Worm (Caenorhabditis elegans) whole organism, young adult: ENCODE measurements around the gene F20D6.8.

ENCODE experiments used
- B0261.1 ChIP-seq: sonication (generic microtip); optimal IDR thresholded peaks from 2 replicates; lab custom pipeline; 2016; ENCODE audit warnings: mild to moderate bottlenecking, missing genetic modification characterization, moderate library complexity, missing compliant biosample characterization
- D2030.7 ChIP-seq: fragments of 200-800 bp; sonication (Bioruptor generic); IDR thresholded peaks from 2 replicates; pipeline ENCODE4 v1.3.6; 2022; ENCODE audit warnings: missing genetic modification reagents, missing genetic modification characterization, missing compliant biosample characterization
- F33H1.4 ChIP-seq: fragments of 200-800 bp; sonication (Bioruptor generic); IDR thresholded peaks from 2 replicates; pipeline ENCODE4 v1.3.6; 2022; ENCODE audit warnings: missing genetic modification reagents, missing genetic modification characterization, missing compliant biosample characterization
- F57C9.4 ChIP-seq: sonication (generic microtip); optimal IDR thresholded peaks from 2 replicates; lab custom pipeline; 2017; ENCODE audit warnings: mild to moderate bottlenecking, missing genetic modification characterization, missing compliant biosample characterization
- T26A5.8 ChIP-seq: sonication (generic microtip); optimal IDR thresholded peaks from 2 replicates; lab custom pipeline; 2016; ENCODE audit warnings: missing genetic modification characterization, missing compliant biosample characterization
- Y79H2A.3 ChIP-seq: fragments of 200-800 bp; sonication (Bioruptor generic); conservative IDR thresholded peaks from 2 replicates; pipeline ENCODE4 v1.3.6; 2022; ENCODE audit warnings: missing genetic modification reagents, missing genetic modification characterization, missing compliant biosample characterization
- aptf-2 ChIP-seq: fragments of 200-800 bp; sonication (Bioruptor generic); conservative IDR thresholded peaks from 2 replicates; pipeline ENCODE4 v1.3.6; 2022; ENCODE audit warnings: missing genetic modification reagents, missing genetic modification characterization, missing compliant biosample characterization
- atf-7 ChIP-seq: sonication (generic microtip); optimal IDR thresholded peaks from 2 replicates; lab custom pipeline; 2017; ENCODE audit warnings: mild to moderate bottlenecking, missing genetic modification characterization, missing compliant biosample characterization
- attf-3 ChIP-seq: fragments of 200-800 bp; sonication (Bioruptor generic); conservative IDR thresholded peaks from 2 replicates; pipeline ENCODE4 v1.3.6; 2022; ENCODE audit warnings: missing genetic modification reagents, missing genetic modification characterization, missing compliant biosample characterization
- attf-6 ChIP-seq: fragments of 200-800 bp; sonication (Bioruptor generic); IDR thresholded peaks from 2 replicates; pipeline ENCODE4 v1.3.6; 2022; ENCODE audit warnings: missing genetic modification reagents, missing genetic modification characterization, missing compliant biosample characterization
- ceh-100 ChIP-seq: fragments of 200-800 bp; sonication (Bioruptor generic); IDR thresholded peaks from 2 replicates; pipeline ENCODE4 v1.3.6; 2022; ENCODE audit warnings: missing genetic modification reagents, missing genetic modification characterization, missing compliant biosample characterization
- ceh-58 ChIP-seq: fragments of 200-800 bp; sonication (Bioruptor generic); IDR thresholded peaks from 2 replicates; pipeline ENCODE4 v1.3.6; 2022; ENCODE audit warnings: missing genetic modification characterization, missing compliant biosample characterization
- ceh-91 ChIP-seq: fragments of 200-800 bp; sonication (Bioruptor generic); IDR thresholded peaks from 2 replicates; pipeline ENCODE4 v1.3.6; 2022; ENCODE audit warnings: missing genetic modification reagents, missing genetic modification characterization, missing compliant biosample characterization
- dpff-1 ChIP-seq: sonication (generic microtip); optimal IDR thresholded peaks from 2 replicates; lab custom pipeline; 2017; ENCODE audit warnings: mild to moderate bottlenecking, missing genetic modification characterization, missing compliant biosample characterization
- egrh-3 ChIP-seq: fragments of 200-800 bp; sonication (Bioruptor generic); IDR thresholded peaks from 2 replicates; pipeline ENCODE4 v1.3.6; 2022; ENCODE audit warnings: missing genetic modification reagents, missing genetic modification characterization, missing compliant biosample characterization
- gei-17 ChIP-seq: fragments of 200-800 bp; sonication (Bioruptor generic); optimal IDR thresholded peaks from 2 replicates; lab custom pipeline; 2018; ENCODE audit warnings: mild to moderate bottlenecking, missing genetic modification characterization, missing compliant biosample characterization
- hmg-1.2 ChIP-seq: fragments of 200-800 bp; sonication (Bioruptor generic); IDR thresholded peaks from 2 replicates; pipeline ENCODE4 v1.3.6; 2022; ENCODE audit warnings: missing genetic modification reagents, missing genetic modification characterization, missing compliant biosample characterization
- lag-1 ChIP-seq: fragments of 200-800 bp; sonication (Bioruptor generic); IDR thresholded peaks from 2 replicates; pipeline ENCODE4 v1.3.6; 2022; ENCODE audit warnings: missing genetic modification reagents, missing genetic modification characterization, missing compliant biosample characterization
- let-526 ChIP-seq: fragments of 200-800 bp; sonication (Bioruptor generic); IDR thresholded peaks from 2 replicates; pipeline ENCODE4 v1.3.6; 2022; ENCODE audit warnings: missing genetic modification reagents, missing genetic modification characterization, missing compliant biosample characterization
- let-607 ChIP-seq, 2 experiments: fragments of 200-800 bp in 1 of 2; sonication (Bioruptor generic) in 1 of 2; sonication (generic microtip) in 1 of 2; optimal IDR thresholded peaks; 2 replicates each; lab custom pipeline; 2016 to 2018; ENCODE audit warnings: mild to moderate bottlenecking in 2 of 2, missing compliant biosample characterization in 2 of 2, missing genetic modification characterization in 2 of 2, moderate library complexity in 2 of 2, missing genotype in 1 of 2
- lin-35 ChIP-seq, 3 experiments: fragments of 150-350 bp in 2 of 3; sonication (generic microtip) in 1 of 3; optimal IDR thresholded peaks; 2 replicates each; lab custom pipeline; 2014 to 2018; ENCODE audit warnings: missing biosample characterization in 3 of 3, missing genetic modification characterization in 3 of 3, missing genetic modification reagents in 3 of 3
- lin-40 ChIP-seq: sonication (generic microtip); optimal IDR thresholded peaks from 2 replicates; lab custom pipeline; 2016; ENCODE audit warnings: missing genetic modification characterization, mild to moderate bottlenecking, missing compliant biosample characterization, missing genotype, missing genetic modification reagents
- lsy-27 ChIP-seq: sonication (generic microtip); optimal IDR thresholded peaks from 2 replicates; lab custom pipeline; 2017; ENCODE audit warnings: missing genetic modification characterization, mild to moderate bottlenecking, missing compliant biosample characterization, antibody characterized with exemption, missing genotype, borderline replicate concordance; ENCODE audit not compliant: insufficient read depth
- mcd-1 ChIP-seq: fragments of 200-800 bp; sonication (Bioruptor generic); IDR thresholded peaks from 2 replicates; pipeline ENCODE4 v1.3.6; 2022; ENCODE audit warnings: missing genetic modification reagents, missing genetic modification characterization, missing compliant biosample characterization
- nhr-179 ChIP-seq: sonication (generic microtip); optimal IDR thresholded peaks from 2 replicates; lab custom pipeline; 2016; ENCODE audit warnings: mild to moderate bottlenecking, missing genetic modification characterization, missing compliant biosample characterization
- nhr-80 ChIP-seq: sonication (generic microtip); optimal IDR thresholded peaks from 2 replicates; lab custom pipeline; 2016; ENCODE audit warnings: missing genetic modification characterization, missing compliant biosample characterization
- pha-4 ChIP-seq: fragments of 150-350 bp; sonication (generic microtip); optimal IDR thresholded peaks from 2 replicates; lab custom pipeline; 2014; ENCODE audit warnings: missing biosample characterization, missing genetic modification reagents, missing genetic modification characterization
- rpc-1 ChIP-seq, 2 experiments: fragments of 150-350 bp in 1 of 2; sonication (generic microtip) in 1 of 2; optimal IDR thresholded peaks; 2 replicates each; lab custom pipeline; 2014 to 2018; ENCODE audit warnings: missing biosample characterization in 1 of 2, missing genetic modification characterization in 1 of 2, missing genetic modification reagents in 1 of 2, missing genotype in 1 of 2
- sdz-38 ChIP-seq: sonication (generic microtip); optimal IDR thresholded peaks from 2 replicates; lab custom pipeline; 2016; ENCODE audit warnings: missing genotype, missing genetic modification characterization, missing compliant biosample characterization
- snpc-1.3 ChIP-seq: sonication (generic microtip); optimal IDR thresholded peaks from 2 replicates; lab custom pipeline; 2017; ENCODE audit warnings: missing genetic modification characterization, mild to moderate bottlenecking, missing compliant biosample characterization, antibody characterized with exemption, moderate library complexity, missing genotype, missing genetic modification reagents; ENCODE audit not compliant: insufficient read depth
- somi-1 ChIP-seq: fragments of 200-800 bp; sonication (Bioruptor generic); optimal IDR thresholded peaks from 2 replicates; lab custom pipeline; 2018; ENCODE audit warnings: mild to moderate bottlenecking, missing genetic modification characterization, missing compliant biosample characterization
- sptf-2 ChIP-seq: fragments of 200-800 bp; sonication (Bioruptor generic); optimal IDR thresholded peaks from 2 replicates; lab custom pipeline; 2018; ENCODE audit warnings: mild to moderate bottlenecking, missing genetic modification characterization, missing compliant biosample characterization
- tbp1 ChIP-seq: fragments of 200-800 bp; sonication (Bioruptor generic); optimal IDR thresholded peaks from 2 replicates; lab custom pipeline; 2018; ENCODE audit warnings: mild to moderate bottlenecking, missing genetic modification characterization, missing compliant biosample characterization
- tbx-9 ChIP-seq: sonication (generic microtip); optimal IDR thresholded peaks from 2 replicates; lab custom pipeline; 2016; ENCODE audit warnings: borderline replicate concordance, missing genetic modification characterization, inconsistent platforms, missing compliant biosample characterization
- zim-3 ChIP-seq: sonication (generic microtip); optimal IDR thresholded peaks from 2 replicates; lab custom pipeline; 2017; ENCODE audit warnings: mild to moderate bottlenecking, missing genetic modification characterization, moderate library complexity, missing compliant biosample characterization

Gene F20D6.8

ce11 chrV:8129719-8130118 is 38.4 kb downstream of the F20D6.8 start (continued):
- TF ChIP-seq rpc-1 (optimal IDR thresholded peaks at IDR 0.05; lab: Kevin White, UChicago) (peak; percentile 28), rpc-1 (tag; optimal IDR thresholded peaks at IDR 0.05; lab: Kevin White, UChicago) (no peak), ceh-100 (peak; percentile 34; the same call in 1 of the 2 replicates), Y79H2A.3 (GFP tag; lab: Robert Waterston, UW) (no peak), lag-1 (GFP tag; lab: Robert Waterston, UW) (no peak), lsy-27 (tag; lab: Kevin White, UChicago) (no peak), ceh-58 (GFP tag; lab: Robert Waterston, UW) (no peak), snpc-1.3 (tag; lab: Kevin White, UChicago) (peak; percentile 16), sdz-38 (no peak), tbx-9 (tag; lab: Kevin White, UChicago) (no peak), let-526 (GFP tag; lab: Robert Waterston, UW) (no peak), lin-40 (tag; lab: Kevin White, UChicago) (no peak), F57C9.4 (tag; lab: Kevin White, UChicago) (no peak)

ce11 chrV:8129252-8129651 is 38.8 kb downstream of the F20D6.8 start, which contains the start of gene spr-1:
Gene spr-1 (minus strand): TSS chrV:8129352.
- TF ChIP-seq dpff-1 (tag; lab: Kevin White, UChicago) (no peak), tbp1 (GFP tag; lab: Kevin White, UChicago) (no peak), rpc-1 (optimal IDR thresholded peaks at IDR 0.05; lab: Kevin White, UChicago) (no peak), rpc-1 (tag; optimal IDR thresholded peaks at IDR 0.05; lab: Kevin White, UChicago) (no peak), egrh-3 (GFP tag; lab: Robert Waterston, UW) (no peak), somi-1 (GFP tag; lab: Kevin White, UChicago) (no peak), attf-3 (GFP tag; lab: Robert Waterston, UW) (no peak), let-607 (tag; optimal IDR thresholded peaks at IDR 0.05; lab: Kevin White, UChicago) (no peak), F33H1.4 (GFP tag; lab: Robert Waterston, UW) (no peak), D2030.7 (no peak), attf-6 (GFP tag; lab: Robert Waterston, UW) (no peak), mcd-1 (GFP tag; lab: Robert Waterston, UW) (no peak), gei-17 (GFP tag; lab: Kevin White, UChicago) (no peak), atf-7 (no peak), nhr-179 (tag; lab: Kevin White, UChicago) (no peak), pha-4 (tag; lab: Kevin White, UChicago) (no peak)

DNA sequence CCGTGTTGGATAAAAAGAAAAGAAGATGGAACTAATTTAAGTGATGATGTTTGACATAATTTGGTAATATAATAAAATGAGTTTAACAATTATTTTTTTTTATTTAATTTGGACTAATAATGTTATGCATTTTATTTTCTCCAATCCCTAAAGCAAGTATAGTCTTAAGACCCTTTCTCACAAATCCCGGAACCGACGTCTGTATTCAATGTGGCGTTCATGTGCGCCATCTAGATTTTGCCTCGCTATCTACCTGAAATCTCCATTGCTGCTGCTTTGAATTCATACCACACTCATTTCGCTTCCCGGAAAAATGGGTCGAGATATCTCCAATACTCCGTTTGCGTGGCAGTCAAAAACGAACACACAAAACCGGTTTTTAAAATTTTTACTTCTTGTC is 44.7 kb downstream of the F20D6.8 start, which contains the start of gene D1014.5:
D1014.5 (plus strand) TSS at position 301 of the 400 bp plus-strand sequence.
- TF ChIP-seq zim-3 (no peak), B0261.1 (tag; lab: Kevin White, UChicago) (no peak), lin-35 (GFP tag; optimal IDR thresholded peaks at IDR 0.05; lab: Kevin White, UChicago) (no peak), sptf-2 (no peak), ceh-91 (no peak), T26A5.8 (tag; lab: Kevin White, UChicago) (no peak), nhr-179 (tag; lab: Kevin White, UChicago) (no peak), nhr-80 (tag; lab: Kevin White, UChicago) (no peak), let-607 (tag; optimal IDR thresholded peaks at IDR 0.05; lab: Kevin White, UChicago) (no peak), aptf-2 (GFP tag; lab: Robert Waterston, UW) (no peak), hmg-1.2 (no peak), attf-6 (GFP tag; lab: Robert Waterston, UW) (no peak)
- TF ChIP-seq, all 124 proteins: peak for 0
